Worm (Caenorhabditis elegans): ENCODE results near the gene Y7A9A.1.

Gene Y7A9A.1

ce11 chrIV:16202074-16202473 lies 5.3 kb downstream of the Y7A9A.1 start, which contains the start of gene H25K10.1:
Gene H25K10.1, plus strand, starts transcription at chrIV:16202374.
- TF ChIP-seq R02D3.7 (tag; optimal IDR thresholded peaks at IDR 0.05), result no peak
- no peak for TF ChIP-seq tbx-2 (tag; optimal IDR thresholded peaks at IDR 0.05)
- TF ChIP-seq fos-1 (tag; optimal IDR thresholded peaks at IDR 0.05), result no peak
- TF ChIP-seq nhr-12 (tag; optimal IDR thresholded peaks at IDR 0.05), result no peak

ce11 chrIV:16203373-16203772 lies 6.6 kb downstream of the Y7A9A.1 start:
- TF ChIP-seq pha-4 (tag; optimal IDR thresholded peaks at IDR 0.05), result peak; percentile 51
- no peak for TF ChIP-seq ztf-4 (tag; optimal IDR thresholded peaks at IDR 0.05)
- no peak for TF ChIP-seq ceh-9 (tag; optimal IDR thresholded peaks at IDR 0.05)
- no peak for TF ChIP-seq nhr-11 (tag; optimal IDR thresholded peaks at IDR 0.05)
- TF ChIP-seq nhr-28 (tag; optimal IDR thresholded peaks at IDR 0.05), result no peak
- TF ChIP-seq pqm-1 (tag; optimal IDR thresholded peaks at IDR 0.05), result peak; percentile 86
- peak; percentile 32 for TF ChIP-seq skn-1 (tag; optimal IDR thresholded peaks at IDR 0.05)
- no peak for TF ChIP-seq nhr-67 (tag; optimal IDR thresholded peaks at IDR 0.05)
- TF ChIP-seq lsy-12 (tag; optimal IDR thresholded peaks at IDR 0.05), result no peak
- TF ChIP-seq ZK546.5 (tag; optimal IDR thresholded peaks at IDR 0.05), result no peak
- TF ChIP-seq ceh-28 (tag; optimal IDR thresholded peaks at IDR 0.05), result no peak
- peak; percentile 96 for TF ChIP-seq elt-2 (tag; optimal IDR thresholded peaks at IDR 0.05)
- no peak for TF ChIP-seq fos-1 (tag; optimal IDR thresholded peaks at IDR 0.05)
- no peak for TF ChIP-seq sea-2 (GFP tag; optimal IDR thresholded peaks at IDR 0.05)

- no peak for TF ChIP-seq ZK546.5 (tag; optimal IDR thresholded peaks at IDR 0.05)
- TF ChIP-seq jun-1 (tag; optimal IDR thresholded peaks at IDR 0.05), result no peak
- TF ChIP-seq daf-12 (tag; optimal IDR thresholded peaks at IDR 0.05), result no peak
- no peak for TF ChIP-seq pqm-1 (tag; optimal IDR thresholded peaks at IDR 0.05)
- TF ChIP-seq fos-1 (tag; optimal IDR thresholded peaks at IDR 0.05), result no peak
- no peak for TF ChIP-seq ceh-9 (tag; optimal IDR thresholded peaks at IDR 0.05)
- no peak for TF ChIP-seq fkh-2 (tag; optimal IDR thresholded peaks at IDR 0.05)
- TF ChIP-seq nhr-12 (tag; optimal IDR thresholded peaks at IDR 0.05), result no peak
- no peak for TF ChIP-seq lin-39 (tag; optimal IDR thresholded peaks at IDR 0.05)
- TF ChIP-seq fkh-10 (GFP tag; optimal IDR thresholded peaks at IDR 0.05), result no peak
- TF ChIP-seq nhr-11 (tag; optimal IDR thresholded peaks at IDR 0.05), result no peak
- TF ChIP-seq elt-3 (tag; optimal IDR thresholded peaks at IDR 0.05), result no peak
- no peak for TF ChIP-seq ztf-4 (tag; optimal IDR thresholded peaks at IDR 0.05)
- no peak for TF ChIP-seq ztf-11 (tag; optimal IDR thresholded peaks at IDR 0.05)
- TF ChIP-seq mdl-1 (tag; optimal IDR thresholded peaks at IDR 0.05), result no peak
- no peak for TF ChIP-seq nhr-67 (tag; optimal IDR thresholded peaks at IDR 0.05)
Measured at ce11 chrIV:16210913-16211312, 14.1 kb downstream of the Y7A9A.1 start, which contains the start of gene H25K10.2. Gene H25K10.2, minus strand, starts transcription at chrIV:16211013.

- TF ChIP-seq elt-2 (tag; optimal IDR thresholded peaks at IDR 0.05), result no peak
- TF ChIP-seq eor-1 (tag; optimal IDR thresholded peaks at IDR 0.05), result no peak
- no peak for TF ChIP-seq nhr-43 (tag; optimal IDR thresholded peaks at IDR 0.05; ENCODE audit: poor library complexity, severe bottlenecking)
- TF ChIP-seq egl-5 (tag; optimal IDR thresholded peaks at IDR 0.05), result no peak
- TF ChIP-seq pqm-1 (tag; optimal IDR thresholded peaks at IDR 0.05), result no peak
- no peak for TF ChIP-seq fkh-10 (GFP tag; optimal IDR thresholded peaks at IDR 0.05)
- no peak for TF ChIP-seq mml-1 (tag; optimal IDR thresholded peaks at IDR 0.05)
- TF ChIP-seq nhr-23 (tag; optimal IDR thresholded peaks at IDR 0.05), result no peak
- no peak for TF ChIP-seq skn-1 (tag; optimal IDR thresholded peaks at IDR 0.05)
- no peak for TF ChIP-seq nhr-237 (tag; optimal IDR thresholded peaks at IDR 0.05)
- no peak for TF ChIP-seq snpc-4 (tag; optimal IDR thresholded peaks at IDR 0.05)
- no peak for TF ChIP-seq nfya-1 (tag; optimal IDR thresholded peaks at IDR 0.05; ENCODE audit: insufficient read depth)
- no peak for TF ChIP-seq nhr-12 (tag; optimal IDR thresholded peaks at IDR 0.05)
- TF ChIP-seq nhr-11 (tag; optimal IDR thresholded peaks at IDR 0.05), result no peak
- TF ChIP-seq nhr-25 (tag; optimal IDR thresholded peaks at IDR 0.05), result no peak
Measured at ce11 chrIV:16216165-16216564, 19.3 kb downstream of the Y7A9A.1 start.

- no peak for TF ChIP-seq unc-39 (tag; optimal IDR thresholded peaks at IDR 0.05)
- no peak for TF ChIP-seq ceh-9 (tag; optimal IDR thresholded peaks at IDR 0.05)
- no peak for TF ChIP-seq ceh-82 (tag; optimal IDR thresholded peaks at IDR 0.05)
- no peak for TF ChIP-seq aly-2 (tag; optimal IDR thresholded peaks at IDR 0.05)
- TF ChIP-seq ztf-4 (tag; optimal IDR thresholded peaks at IDR 0.05), result no peak
- TF ChIP-seq nhr-11 (tag; optimal IDR thresholded peaks at IDR 0.05), result no peak
- TF ChIP-seq ZK546.5 (tag; optimal IDR thresholded peaks at IDR 0.05), result no peak
- no peak for TF ChIP-seq unc-62 (GFP tag; optimal IDR thresholded peaks at IDR 0.05)
- TF ChIP-seq snpc-4 (tag; optimal IDR thresholded peaks at IDR 0.05), result no peak
- no peak for TF ChIP-seq nhr-237 (tag; optimal IDR thresholded peaks at IDR 0.05)
- no peak for TF ChIP-seq nhr-67 (tag; optimal IDR thresholded peaks at IDR 0.05)
- TF ChIP-seq fkh-2 (tag; optimal IDR thresholded peaks at IDR 0.05), result no peak
- no peak for TF ChIP-seq elt-3 (tag; optimal IDR thresholded peaks at IDR 0.05)
- TF ChIP-seq fos-1 (tag; optimal IDR thresholded peaks at IDR 0.05), result no peak
- no peak for TF ChIP-seq tbx-2 (tag; optimal IDR thresholded peaks at IDR 0.05)
- TF ChIP-seq egl-27 (tag; optimal IDR thresholded peaks at IDR 0.05), result no peak
- no peak for TF ChIP-seq nhr-23 (tag; optimal IDR thresholded peaks at IDR 0.05)
- no peak for TF ChIP-seq mdl-1 (tag; optimal IDR thresholded peaks at IDR 0.05)
- TF ChIP-seq pha-4 (tag; optimal IDR thresholded peaks at IDR 0.05), result no peak
- no peak for TF ChIP-seq sea-2 (GFP tag; optimal IDR thresholded peaks at IDR 0.05)
Measured at ce11 chrIV:16220688-16221087, 23.9 kb downstream of the Y7A9A.1 start.
